Fruit fly (Drosophila melanogaster): ENCODE measurements around the gene CYLD.

CYLD gene

DNA sequence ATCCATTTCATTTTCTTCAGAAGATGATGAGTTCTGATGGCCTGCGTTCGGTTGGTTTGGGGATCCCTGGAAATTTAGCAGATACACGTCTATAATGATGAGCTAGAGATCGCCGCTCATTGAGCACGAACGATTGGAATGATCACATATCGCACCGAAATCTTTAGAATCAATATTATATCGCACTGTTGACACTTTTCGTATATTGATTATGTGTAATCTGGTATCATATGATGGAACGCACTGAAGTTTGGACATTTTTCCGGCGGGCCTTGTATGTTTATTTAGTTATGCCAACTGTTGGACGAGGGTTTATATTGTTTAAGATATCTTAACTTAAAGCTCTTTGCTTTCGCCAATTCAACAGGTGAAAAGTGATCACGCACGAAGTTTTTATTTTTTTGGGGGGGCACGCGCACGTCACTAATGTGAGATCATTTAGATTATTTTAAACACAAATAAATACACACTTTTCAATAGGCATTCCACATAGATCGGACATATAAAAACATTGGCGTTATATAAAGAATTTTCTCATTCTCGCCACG, 21.5 kb upstream of the CYLD start (continued):
- TF ChIP-seq Sry-β (GFP tag; optimal IDR thresholded peaks at IDR 0.05) (no peak), D (optimal IDR thresholded peaks at IDR 0.05) (no peak), D (GFP tag; optimal IDR thresholded peaks at IDR 0.05) (peak; percentile 21), CG3407 (GFP tag; optimal IDR thresholded peaks at IDR 0.05) (no peak), CG10462 (GFP tag; optimal IDR thresholded peaks at IDR 0.05) (no peak), slp2 (GFP tag; optimal IDR thresholded peaks at IDR 0.05) (peak; percentile 10), CG2120 (GFP tag; optimal IDR thresholded peaks at IDR 0.05) (no peak), CG6791 (GFP tag; IDR thresholded peaks at IDR 0.05; ENCODE audit: partially characterized antibody) (no peak), lab (GFP tag; optimal IDR thresholded peaks at IDR 0.05) (no peak), unpg (GFP tag; optimal IDR thresholded peaks at IDR 0.05) (no peak), ERR (GFP tag; optimal IDR thresholded peaks at IDR 0.05) (no peak), vnd (GFP tag; IDR thresholded peaks at IDR 0.05; ENCODE audit: partially characterized antibody) (peak; percentile 75), zf30C (GFP tag; optimal IDR thresholded peaks at IDR 0.05) (no peak), CG12104 (GFP tag; optimal IDR thresholded peaks at IDR 0.05) (no peak), Rx (GFP tag; IDR thresholded peaks at IDR 0.05) (no peak), CG13287 (GFP tag; IDR thresholded peaks at IDR 0.05; ENCODE audit: partially characterized antibody) (no peak; the same call in none of the 2 replicates), sima (GFP tag; optimal IDR thresholded peaks at IDR 0.05) (no peak), nom (GFP tag; optimal IDR thresholded peaks at IDR 0.05) (no peak), CG6254 (GFP tag; optimal IDR thresholded peaks at IDR 0.05) (peak; percentile 1), CG16813 (GFP tag; IDR thresholded peaks at IDR 0.05; ENCODE audit: partially characterized antibody) (no peak), CG7556 (GFP tag; optimal IDR thresholded peaks at IDR 0.05) (peak; percentile 5), hb (GFP tag; IDR thresholded peaks at IDR 0.05; ENCODE audit: partially characterized antibody) (peak; percentile 68; the same call in 1 of the 3 replicates), CG10321 (GFP tag; IDR thresholded peaks at IDR 0.05) (no peak), sens (GFP tag) (peak; percentile 57), grn (GFP tag; optimal IDR thresholded peaks at IDR 0.05) (peak; percentile 40), gsb (GFP tag; IDR thresholded peaks at IDR 0.05) (no peak), CG30403 (GFP tag; optimal IDR thresholded peaks at IDR 0.05) (no peak), Dp (GFP tag; optimal IDR thresholded peaks at IDR 0.05) (no peak), ara (GFP tag; IDR thresholded peaks at IDR 0.05) (no peak; the same call in 1 of the 2 replicates), CG14710 (tag; optimal IDR thresholded peaks at IDR 0.05) (peak; percentile 7), CG4328 (GFP tag; optimal IDR thresholded peaks at IDR 0.05) (no peak), Ets97D (GFP tag; optimal IDR thresholded peaks at IDR 0.05) (no peak), sc (optimal IDR thresholded peaks at IDR 0.05) (no peak), sc (GFP tag; optimal IDR thresholded peaks at IDR 0.05) (no peak), CG17361 (GFP tag; IDR thresholded peaks at IDR 0.05) (peak; percentile 43; the same call in 1 of the 3 replicates), MBD-R2 (GFP tag; IDR thresholded peaks at IDR 0.05) (no peak), mirr (GFP tag; optimal IDR thresholded peaks at IDR 0.05) (no peak), sqz (GFP tag; optimal IDR thresholded peaks at IDR 0.05) (peak; percentile 51), Spps (tag; optimal IDR thresholded peaks at IDR 0.05) (no peak), CG5953 (GFP tag; IDR thresholded peaks at IDR 0.05) (0 out of 2 replicates have a peak, but pooled peaks have one; percentile 10), Sox102F (GFP tag; optimal IDR thresholded peaks at IDR 0.05) (no peak), Dbx (GFP tag; IDR thresholded peaks at IDR 0.05) (peak; percentile 43; the same call in 1 of the 3 replicates), CG33557 (GFP tag; optimal IDR thresholded peaks at IDR 0.05) (no peak), prd (optimal IDR thresholded peaks at IDR 0.05) (no peak), prd (GFP tag; IDR thresholded peaks at IDR 0.05) (no peak), nmo (GFP tag; optimal IDR thresholded peaks at IDR 0.05) (peak; percentile 22), CG12769 (tag; optimal IDR thresholded peaks at IDR 0.05) (no peak), CG10979 (tag; optimal IDR thresholded peaks at IDR 0.05) (peak; percentile 4), CoRest (tag; optimal IDR thresholded peaks at IDR 0.05) (no peak), Sry-δ (GFP tag; optimal IDR thresholded peaks at IDR 0.05) (peak; percentile 76)
